Worm (Caenorhabditis elegans) whole organism, mixed stage, embryonic: ENCODE data around the gene M02D8.2.

ENCODE experiments used
- M03D4.4 ChIP-seq: sonication (generic microtip); optimal IDR thresholded peaks from 2 replicates; lab custom pipeline; 2017; ENCODE audit warnings: mild to moderate bottlenecking, missing genetic modification characterization, missing compliant biosample characterization
- bed-3 ChIP-seq: fragments of 200-800 bp; sonication (Bioruptor generic); optimal IDR thresholded peaks from 3 replicates; lab custom pipeline; 2018; ENCODE audit warnings: mild to moderate bottlenecking, missing genetic modification characterization, moderate library complexity, missing compliant biosample characterization
- blmp-1 ChIP-seq: fragments of 150-350 bp; optimal IDR thresholded peaks from 2 replicates; lab custom pipeline; 2014; ENCODE audit warnings: missing biosample characterization, missing genetic modification characterization
- ceh-43 ChIP-seq: fragments of 200-800 bp; sonication (Bioruptor generic); optimal IDR thresholded peaks from 2 replicates; lab custom pipeline; 2018; ENCODE audit warnings: mild to moderate bottlenecking, missing genetic modification characterization, moderate library complexity, missing compliant biosample characterization
- ceh-83 ChIP-seq: fragments of 200-800 bp; sonication (Bioruptor generic); optimal IDR thresholded peaks from 2 replicates; lab custom pipeline; 2018; ENCODE audit warnings: mild to moderate bottlenecking, missing genetic modification characterization, missing compliant biosample characterization
- ces-1 ChIP-seq: fragments of 150-350 bp; optimal IDR thresholded peaks from 2 replicates; lab custom pipeline; 2014; ENCODE audit warnings: missing biosample characterization, missing genetic modification reagents, missing genetic modification characterization
- cnd-1 ChIP-seq: fragments of 200-800 bp; sonication (Bioruptor generic); optimal IDR thresholded peaks from 2 replicates; lab custom pipeline; 2018; ENCODE audit warnings: mild to moderate bottlenecking, missing genetic modification characterization, missing compliant biosample characterization
- drap-1 ChIP-seq: fragments of 200-800 bp; sonication (Bioruptor generic); optimal IDR thresholded peaks from 3 replicates; lab custom pipeline; 2018; ENCODE audit warnings: mild to moderate bottlenecking, missing genetic modification characterization, missing compliant biosample characterization
- elt-1 ChIP-seq: sonication (generic microtip); optimal IDR thresholded peaks from 2 replicates; lab custom pipeline; 2017; ENCODE audit warnings: missing genetic modification characterization, mild to moderate bottlenecking, missing compliant biosample characterization, antibody characterized with exemption, moderate library complexity, borderline replicate concordance; ENCODE audit not compliant: insufficient read depth
- flh-1 ChIP-seq: fragments of 200-800 bp; sonication (Bioruptor generic); optimal IDR thresholded peaks from 2 replicates; lab custom pipeline; 2018; ENCODE audit warnings: mild to moderate bottlenecking, missing genetic modification characterization, moderate library complexity, missing compliant biosample characterization
- ham-2 ChIP-seq: fragments of 200-800 bp; sonication (Bioruptor generic); optimal IDR thresholded peaks from 2 replicates; lab custom pipeline; 2018; ENCODE audit warnings: mild to moderate bottlenecking, missing genetic modification characterization, missing compliant biosample characterization
- hlh-1 ChIP-seq: fragments of 150-350 bp; optimal IDR thresholded peaks from 2 replicates; lab custom pipeline; 2014; ENCODE audit warnings: missing biosample characterization, missing genetic modification reagents, missing genetic modification characterization
- lin-13 ChIP-seq: fragments of 150-350 bp; optimal IDR thresholded peaks from 2 replicates; lab custom pipeline; 2014; ENCODE audit warnings: missing biosample characterization, missing genetic modification characterization
- lin-32 ChIP-seq: fragments of 200-800 bp; sonication (Bioruptor generic); optimal IDR thresholded peaks from 2 replicates; lab custom pipeline; 2018; ENCODE audit warnings: mild to moderate bottlenecking, missing genetic modification characterization, missing compliant biosample characterization
- lsy-2 ChIP-seq: fragments of 150-350 bp; optimal IDR thresholded peaks from 2 replicates; lab custom pipeline; 2014; ENCODE audit warnings: missing biosample characterization, missing genetic modification characterization
- mab-5 ChIP-seq: fragments of 150-350 bp; optimal IDR thresholded peaks from 2 replicates; lab custom pipeline; 2014; ENCODE audit warnings: missing biosample characterization, missing genetic modification characterization
- mls-2 ChIP-seq: sonication (generic microtip); optimal IDR thresholded peaks from 2 replicates; lab custom pipeline; 2016; ENCODE audit warnings: mild to moderate bottlenecking, missing genetic modification characterization, moderate library complexity, missing compliant biosample characterization
- nhr-12 ChIP-seq: fragments of 150-350 bp; optimal IDR thresholded peaks from 2 replicates; lab custom pipeline; 2014; ENCODE audit warnings: missing biosample characterization, missing genetic modification characterization
- nhr-2 ChIP-seq: fragments of 150-350 bp; optimal IDR thresholded peaks from 2 replicates; lab custom pipeline; 2014; ENCODE audit warnings: missing biosample characterization, missing genetic modification characterization
- nhr-237 ChIP-seq: fragments of 150-350 bp; optimal IDR thresholded peaks from 2 replicates; lab custom pipeline; 2014; ENCODE audit warnings: missing biosample characterization, missing genetic modification characterization
- nhr-28 ChIP-seq: fragments of 150-350 bp; optimal IDR thresholded peaks from 2 replicates; lab custom pipeline; 2014; ENCODE audit warnings: missing biosample characterization, missing genetic modification characterization
- nhr-76 ChIP-seq: sonication (generic microtip); optimal IDR thresholded peaks from 2 replicates; lab custom pipeline; 2017; ENCODE audit warnings: missing biosample characterization, missing genetic modification characterization
- pha-4 ChIP-seq: fragments of 150-350 bp; optimal IDR thresholded peaks from 2 replicates; lab custom pipeline; 2018; ENCODE audit warnings: missing biosample characterization, missing genetic modification reagents, missing genetic modification characterization
- sem-2 ChIP-seq: fragments of 200-800 bp; sonication (Bioruptor generic); optimal IDR thresholded peaks from 2 replicates; lab custom pipeline; 2018; ENCODE audit warnings: mild to moderate bottlenecking, missing genetic modification characterization, missing compliant biosample characterization
- snpc-4 ChIP-seq: fragments of 150-350 bp; optimal IDR thresholded peaks from 2 replicates; lab custom pipeline; 2014; ENCODE audit warnings: missing biosample characterization, missing genetic modification characterization
- sptf-1 ChIP-seq: sonication (generic microtip); optimal IDR thresholded peaks from 2 replicates; lab custom pipeline; 2017; ENCODE audit warnings: mild to moderate bottlenecking, missing genetic modification characterization, moderate library complexity, missing compliant biosample characterization
- tbx-8 ChIP-seq: fragments of 200-800 bp; sonication (Bioruptor generic); optimal IDR thresholded peaks from 2 replicates; lab custom pipeline; 2018; ENCODE audit warnings: mild to moderate bottlenecking, missing genetic modification characterization, moderate library complexity, missing compliant biosample characterization
- unc-120 ChIP-seq: sonication (generic microtip); optimal IDR thresholded peaks from 2 replicates; lab custom pipeline; 2017; ENCODE audit warnings: missing genetic modification characterization, missing compliant biosample characterization; ENCODE audit not compliant: poor library complexity, severe bottlenecking
- unc-39 ChIP-seq: fragments of 150-350 bp; optimal IDR thresholded peaks from 2 replicates; lab custom pipeline; 2014; ENCODE audit warnings: missing biosample characterization, missing genetic modification characterization
- unc-62 ChIP-seq: fragments of 150-350 bp; optimal IDR thresholded peaks from 2 replicates; lab custom pipeline; 2014; ENCODE audit warnings: missing biosample characterization, missing genetic modification reagents, missing genetic modification characterization
- zip-8 ChIP-seq: fragments of 150-350 bp; optimal IDR thresholded peaks from 2 replicates; lab custom pipeline; 2014; ENCODE audit warnings: missing biosample characterization, missing genetic modification characterization
- ztf-11 ChIP-seq: fragments of 150-350 bp; optimal IDR thresholded peaks from 2 replicates; lab custom pipeline; 2014; ENCODE audit warnings: missing biosample characterization, missing genetic modification characterization

M02D8.2 gene

DNA sequence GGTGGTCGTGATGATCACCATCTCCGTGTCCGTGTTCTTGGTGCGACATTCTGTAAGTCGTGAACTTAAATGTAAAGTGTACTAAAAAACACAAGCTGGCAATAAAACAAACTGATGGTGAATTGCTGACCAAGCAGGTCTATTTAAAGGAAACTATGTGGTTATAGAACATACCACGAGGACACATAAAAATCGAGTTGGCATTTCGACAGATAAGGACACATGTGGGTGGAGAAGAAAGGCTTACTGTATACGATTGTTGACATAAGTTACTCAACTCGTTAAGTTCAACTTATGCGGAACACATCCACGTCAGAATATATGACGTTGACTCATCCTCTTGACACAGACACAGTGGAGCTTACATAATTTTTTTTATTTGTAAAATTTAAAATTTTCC, 20.6 kb upstream of the M02D8.2 start, which contains the start of gene F53A9.8:
Gene F53A9.8, minus strand, starts transcription at position 49 of the 400 bp plus-strand sequence.
- TF ChIP-seq unc-120 (tag; lab: Kevin White, UChicago) = no peak
- no peak for TF ChIP-seq lsy-2
- no peak for TF ChIP-seq unc-39 (tag; lab: Kevin White, UChicago)
- no peak for TF ChIP-seq nhr-237
- no peak for TF ChIP-seq nhr-2 (tag; lab: Kevin White, UChicago)

DNA sequence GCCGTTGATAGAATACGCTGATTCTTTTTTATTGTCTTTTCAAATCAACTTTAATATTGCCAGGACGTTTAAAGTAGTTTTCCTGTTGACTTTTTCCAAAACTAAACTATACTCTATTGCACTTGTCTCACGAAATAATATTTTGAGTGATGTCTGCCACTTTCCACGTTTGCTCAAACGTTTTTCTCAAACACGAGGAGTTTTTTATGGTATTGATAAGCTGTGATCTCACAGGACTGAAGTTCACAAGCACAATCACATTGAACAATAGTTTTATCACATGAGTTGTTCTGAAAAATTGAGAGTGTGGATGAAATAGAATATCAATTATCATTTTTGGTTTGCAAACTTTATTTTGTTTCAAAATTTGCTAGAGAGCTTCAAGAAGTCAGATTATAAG, 19.6 kb upstream of the M02D8.2 start:
- no peak for TF ChIP-seq ceh-83 (GFP tag; lab: Kevin White, UChicago)
- no peak for TF ChIP-seq lin-13 (tag; lab: Kevin White, UChicago)
- TF ChIP-seq nhr-237 = no peak
- TF ChIP-seq lsy-2 = no peak
- TF ChIP-seq ces-1 (GFP tag; lab: Kevin White, UChicago) = no peak
- TF ChIP-seq nhr-12 (tag; lab: Kevin White, UChicago) = no peak
- TF ChIP-seq pha-4 (tag; lab: Kevin White, UChicago) = no peak
- no peak for TF ChIP-seq elt-1 (tag; lab: Kevin White, UChicago)
- TF ChIP-seq unc-120 (tag; lab: Kevin White, UChicago) = no peak
- no peak for TF ChIP-seq hlh-1 (tag; lab: Kevin White, UChicago)
- TF ChIP-seq unc-62 (GFP tag; lab: Kevin White, UChicago) = no peak
- no peak for TF ChIP-seq unc-39 (tag; lab: Kevin White, UChicago)
- TF ChIP-seq bed-3 (GFP tag; lab: Kevin White, UChicago) = no peak
- no peak for TF ChIP-seq mls-2 (tag; lab: Kevin White, UChicago)
- no peak for TF ChIP-seq sem-2 (GFP tag; lab: Kevin White, UChicago)
- no peak for TF ChIP-seq ham-2 (GFP tag; lab: Kevin White, UChicago)

DNA sequence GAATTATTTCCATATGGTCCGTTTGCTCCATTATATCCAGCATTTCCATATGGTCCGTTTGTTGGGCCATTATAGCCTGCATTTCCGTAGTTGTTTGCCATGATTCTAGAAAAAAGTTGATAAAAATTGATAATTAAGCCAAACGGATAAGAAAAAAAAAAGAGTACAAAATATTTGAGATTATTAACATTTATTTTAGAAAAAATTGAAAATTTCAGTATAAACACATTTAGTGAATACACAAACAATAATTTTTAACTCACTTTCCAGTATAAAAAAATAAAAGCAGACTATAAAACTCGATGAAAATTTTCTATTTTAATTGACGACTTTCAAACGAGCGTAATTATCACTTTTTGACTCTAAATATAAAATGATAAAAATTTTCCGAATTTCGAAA, 18.8 kb upstream of the M02D8.2 start, which contains the start of gene F53A9.9:
Gene F53A9.9, minus strand, starts transcription at position 101 of the 400 bp plus-strand sequence.
- TF ChIP-seq lsy-2 = no peak
- TF ChIP-seq cnd-1 (tag; lab: Kevin White, UChicago) = no peak
- no peak for TF ChIP-seq unc-120 (tag; lab: Kevin White, UChicago)
- no peak for TF ChIP-seq ces-1 (GFP tag; lab: Kevin White, UChicago)
- TF ChIP-seq lin-32 (GFP tag; lab: Kevin White, UChicago) = no peak

DNA sequence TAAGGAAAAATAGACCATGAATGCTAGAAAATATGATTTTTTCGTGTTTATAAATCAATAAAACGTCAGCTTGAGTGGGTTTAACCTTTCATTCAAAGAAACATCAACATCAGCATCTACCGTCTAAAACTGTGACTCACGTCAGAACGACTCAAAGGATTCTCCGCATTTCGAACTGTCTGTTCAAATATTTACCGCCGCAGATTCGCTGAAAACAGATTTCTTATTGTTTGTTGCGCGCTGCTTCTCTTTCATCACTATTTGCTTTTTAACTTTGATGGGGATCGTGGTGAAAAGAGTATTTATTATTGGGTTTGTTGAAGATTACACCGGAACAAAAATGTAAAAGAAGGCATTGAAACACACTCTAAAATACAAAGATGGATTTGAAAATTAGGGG, 18.2 kb upstream of the M02D8.2 start:
- no peak for TF ChIP-seq mls-2 (tag; lab: Kevin White, UChicago)
- TF ChIP-seq flh-1 = no peak

DNA sequence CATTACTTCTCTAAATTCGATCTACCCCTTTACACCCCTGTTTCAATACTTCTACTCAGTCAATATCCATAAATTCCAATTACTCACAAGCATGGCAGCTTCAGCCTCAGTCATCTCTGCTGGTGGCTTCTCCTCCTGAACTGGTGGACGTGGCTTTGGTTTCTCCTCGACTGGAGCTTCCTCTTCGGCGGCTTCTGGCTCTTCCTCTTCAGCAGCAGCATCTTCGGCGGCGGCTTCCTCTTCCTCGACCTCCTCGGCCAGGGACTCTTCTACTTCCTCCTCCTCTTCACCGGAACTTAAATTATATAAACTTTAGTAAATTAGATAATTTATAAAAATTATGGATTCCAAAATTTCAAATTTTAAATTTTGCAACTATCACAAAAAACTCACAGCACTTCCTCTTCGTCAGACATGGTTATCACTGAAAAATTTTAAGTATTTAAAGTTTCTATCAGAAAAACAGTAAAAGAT, 16.3 kb upstream of the M02D8.2 start, which contains the start of gene tnt-2:
Gene tnt-2, minus strand, starts transcription at position 424 of the 474 bp plus-strand sequence.
- TF ChIP-seq drap-1 (GFP tag; lab: Kevin White, UChicago) (no peak), bed-3 (GFP tag; lab: Kevin White, UChicago) (no peak), blmp-1 (tag; lab: Kevin White, UChicago) (no peak), nhr-28 (tag; lab: Kevin White, UChicago) (no peak), ztf-11 (no peak), unc-39 (tag; lab: Kevin White, UChicago) (no peak), cnd-1 (tag; lab: Kevin White, UChicago) (no peak), mls-2 (tag; lab: Kevin White, UChicago) (no peak), nhr-76 (no peak), zip-8 (no peak), sem-2 (GFP tag; lab: Kevin White, UChicago) (no peak), ces-1 (GFP tag; lab: Kevin White, UChicago) (no peak), M03D4.4 (tag; lab: Kevin White, UChicago) (no peak), ceh-43 (GFP tag; lab: Kevin White, UChicago) (no peak), pha-4 (tag; lab: Kevin White, UChicago) (no peak)
- TF ChIP-seq, all 35 proteins: peak for 0

DNA sequence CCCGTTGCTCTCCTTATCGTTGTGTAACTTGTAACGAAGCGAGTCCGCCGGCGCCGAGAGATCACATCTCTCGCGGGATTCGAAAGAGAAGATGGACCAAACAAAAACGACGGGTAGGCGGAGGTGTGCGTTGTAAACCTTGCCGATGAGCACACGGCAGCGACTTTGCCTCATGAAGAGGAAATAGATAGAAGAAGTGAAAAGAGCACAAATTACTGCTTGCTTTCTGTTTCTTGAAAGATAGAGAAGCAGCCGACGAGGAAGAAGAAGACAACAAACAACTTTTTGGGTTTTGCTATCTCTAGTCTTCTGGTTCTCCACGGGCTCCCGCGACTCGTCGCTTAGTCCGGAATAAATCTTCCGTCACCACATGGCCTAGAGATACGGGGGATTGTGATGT, 15.6 kb upstream of the M02D8.2 start:
- TF ChIP-seq flh-1 (no peak), nhr-12 (tag; lab: Kevin White, UChicago) (no peak), tbx-8 (GFP tag; lab: Kevin White, UChicago) (no peak), lin-32 (GFP tag; lab: Kevin White, UChicago) (no peak), ztf-11 (no peak), mls-2 (tag; lab: Kevin White, UChicago) (no peak), unc-120 (tag; lab: Kevin White, UChicago) (peak; percentile 86), cnd-1 (tag; lab: Kevin White, UChicago) (no peak), sem-2 (GFP tag; lab: Kevin White, UChicago) (no peak), nhr-28 (tag; lab: Kevin White, UChicago) (no peak), hlh-1 (tag; lab: Kevin White, UChicago) (peak; percentile 59), drap-1 (GFP tag; lab: Kevin White, UChicago) (no peak), nhr-2 (tag; lab: Kevin White, UChicago) (no peak), unc-62 (GFP tag; lab: Kevin White, UChicago) (peak; percentile 64), nhr-237 (no peak), snpc-4 (no peak), nhr-76 (no peak), ceh-83 (GFP tag; lab: Kevin White, UChicago) (no peak), mab-5 (tag; lab: Kevin White, UChicago) (no peak), sptf-1 (tag; lab: Kevin White, UChicago) (no peak), ceh-43 (GFP tag; lab: Kevin White, UChicago) (no peak)
